Fruit fly (Drosophila melanogaster): ENCODE results near the gene CG8028.

DNA sequence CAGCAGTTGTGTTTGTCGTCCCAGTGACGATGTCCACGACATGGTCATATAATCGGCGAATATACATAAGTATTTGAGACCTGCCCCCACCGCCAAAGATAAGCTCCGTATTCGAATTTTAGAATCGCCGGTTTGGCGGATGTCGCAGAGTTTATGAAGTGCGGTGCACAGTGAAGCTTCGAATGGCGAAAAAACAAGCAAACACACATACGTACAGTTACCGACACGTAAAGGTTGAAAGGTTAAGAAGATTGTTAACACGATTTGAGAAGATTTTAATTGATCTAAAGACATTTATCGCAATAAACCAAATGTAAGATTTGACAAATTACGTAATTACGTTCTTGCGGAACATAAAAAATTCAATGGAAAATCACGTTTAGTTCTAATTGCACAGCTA is 29.5 kb upstream of the CG8028 start:
- no peak for TF ChIP-seq pita (GFP tag; optimal IDR thresholded peaks at IDR 0.05)
- TF ChIP-seq nau (GFP tag; optimal IDR thresholded peaks at IDR 0.05): no peak
- TF ChIP-seq CG6683 (GFP tag; optimal IDR thresholded peaks at IDR 0.05): no peak
- no peak for TF ChIP-seq dimm (GFP tag; IDR thresholded peaks at IDR 0.05)
- no peak for TF ChIP-seq CG10959 (GFP tag; IDR thresholded peaks at IDR 0.05)
- no peak for TF ChIP-seq Max (GFP tag; optimal IDR thresholded peaks at IDR 0.05)
- TF ChIP-seq CG33557 (GFP tag; optimal IDR thresholded peaks at IDR 0.05): no peak
- TF ChIP-seq Sin3A (optimal IDR thresholded peaks at IDR 0.05): no peak
- no peak for TF ChIP-seq Oli (tag; optimal IDR thresholded peaks at IDR 0.05)
- no peak for TF ChIP-seq croc (GFP tag; conservative IDR thresholded peaks at IDR 0.05)
- no peak for TF ChIP-seq wor (GFP tag; IDR thresholded peaks at IDR 0.05)
- no peak for TF ChIP-seq pb (GFP tag; optimal IDR thresholded peaks at IDR 0.05)
- TF ChIP-seq CG30020 (tag; optimal IDR thresholded peaks at IDR 0.05): no peak
- no peak for TF ChIP-seq CG7271 (tag; optimal IDR thresholded peaks at IDR 0.05)
